Worm (Caenorhabditis elegans): ENCODE data around the gene mtre-1.

DNA sequence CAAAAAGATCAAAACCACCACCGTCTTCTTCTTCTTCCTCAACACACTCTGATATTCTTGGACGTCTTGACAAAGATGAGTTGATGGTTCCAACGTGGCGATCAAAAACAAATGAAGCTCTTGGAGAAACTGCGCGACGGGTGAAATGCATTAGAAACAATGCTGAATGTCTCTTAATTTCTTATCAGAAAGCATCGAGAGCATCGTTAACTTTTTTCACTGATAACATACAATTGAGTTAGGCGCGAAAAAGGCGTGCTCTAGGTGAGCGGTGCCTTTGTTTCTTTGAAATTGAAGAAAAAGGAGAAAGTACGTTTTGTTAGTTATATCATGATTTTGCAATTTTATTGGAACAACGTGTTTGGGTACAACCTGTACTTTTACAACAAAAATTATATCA lies 22.8 kb upstream of the mtre-1 start, which contains the start of gene gpcp-2:
- no peak for TF ChIP-seq nhr-12 (tag; optimal IDR thresholded peaks at IDR 0.05)
- TF ChIP-seq snpc-4 (tag; optimal IDR thresholded peaks at IDR 0.05): no peak
- no peak for TF ChIP-seq unc-62 (GFP tag; optimal IDR thresholded peaks at IDR 0.05)
- no peak for TF ChIP-seq elt-3 (tag; optimal IDR thresholded peaks at IDR 0.05)
- peak; percentile 39 for TF ChIP-seq fos-1 (tag; optimal IDR thresholded peaks at IDR 0.05)
- no peak for TF ChIP-seq skn-1 (tag; optimal IDR thresholded peaks at IDR 0.05)
- no peak for TF ChIP-seq dmd-4 (tag; optimal IDR thresholded peaks at IDR 0.05)
- no peak for TF ChIP-seq ZK546.5 (tag; optimal IDR thresholded peaks at IDR 0.05)
- TF ChIP-seq ztf-11 (tag; optimal IDR thresholded peaks at IDR 0.05): no peak
- TF ChIP-seq mdl-1 (tag; optimal IDR thresholded peaks at IDR 0.05): no peak

Measured in whole organism, L2 larva.